Fruit fly (Drosophila melanogaster) whole organism, wandering third instar larva: ENCODE data around the gene hll.

ENCODE experiments used
- CG9705 ChIP-seq: fragments of 200-800 bp; sonication (Bioruptor generic); optimal IDR thresholded peaks from 2 replicates; lab custom pipeline; 2018; ENCODE audit warnings: missing biosample characterization, mild to moderate bottlenecking, missing genetic modification characterization
- HLH106 ChIP-seq: fragments of 200-800 bp; optimal IDR thresholded peaks from 3 replicates; lab custom pipeline; 2019; ENCODE audit warnings: missing biosample characterization, mild to moderate bottlenecking, missing genetic modification characterization, moderate library complexity
- Hnf4 ChIP-seq: fragments of 200-800 bp; sonication (Bioruptor generic); optimal IDR thresholded peaks from 2 replicates; lab custom pipeline; 2016; ENCODE audit warnings: missing biosample characterization, mild to moderate bottlenecking, missing genetic modification characterization
- Hr78 ChIP-seq: fragments of >200 bp; optimal IDR thresholded peaks from 2 replicates; lab custom pipeline; 2017; ENCODE audit warnings: missing biosample characterization, missing genetic modification characterization
- Mio ChIP-seq: sonication (Bioruptor generic); optimal IDR thresholded peaks from 2 replicates; lab custom pipeline; 2016; ENCODE audit warnings: missing biosample characterization, missing genetic modification characterization
- Myc ChIP-seq: fragments of >200 bp; optimal IDR thresholded peaks from 2 replicates; lab custom pipeline; 2017
- Sp1 ChIP-seq: fragments of 200-800 bp; sonication (Bioruptor generic); optimal IDR thresholded peaks from 3 replicates; lab custom pipeline; 2019; ENCODE audit warnings: missing biosample characterization, mild to moderate bottlenecking, missing genetic modification characterization, moderate library complexity
- brk ChIP-seq: fragments of 200-800 bp; sonication (Bioruptor generic); optimal IDR thresholded peaks from 2 replicates; lab custom pipeline; 2016; ENCODE audit warnings: missing biosample characterization, mild to moderate bottlenecking, missing genetic modification characterization
- dsf ChIP-seq: sonication (Bioruptor generic); optimal IDR thresholded peaks from 2 replicates; lab custom pipeline; 2016; ENCODE audit warnings: missing biosample characterization, missing genetic modification characterization, borderline replicate concordance
- foxo ChIP-seq, 2 experiments: fragments of 200-800 bp; sonication (Bioruptor generic); optimal IDR thresholded peaks; 2 replicates in 1 of 2; 3 replicates in 1 of 2; lab custom pipeline; 2016 to 2017; ENCODE audit warnings: missing biosample characterization in 2 of 2, missing genetic modification characterization in 2 of 2
- h ChIP-seq: fragments of 200-800 bp; sonication (Bioruptor generic); optimal IDR thresholded peaks from 3 replicates; lab custom pipeline; 2016; ENCODE audit warnings: missing biosample characterization, mild to moderate bottlenecking, missing genetic modification characterization
- lola ChIP-seq: fragments of >200 bp; optimal IDR thresholded peaks from 2 replicates; lab custom pipeline; 2017; ENCODE audit warnings: missing biosample characterization, missing genetic modification characterization
- pan ChIP-seq: fragments of >200 bp; optimal IDR thresholded peaks from 2 replicates; lab custom pipeline; 2017
- usp ChIP-seq: fragments of >200 bp; optimal IDR thresholded peaks from 2 replicates; lab custom pipeline; 2017; ENCODE audit warnings: missing biosample characterization, missing genetic modification characterization

DNA sequence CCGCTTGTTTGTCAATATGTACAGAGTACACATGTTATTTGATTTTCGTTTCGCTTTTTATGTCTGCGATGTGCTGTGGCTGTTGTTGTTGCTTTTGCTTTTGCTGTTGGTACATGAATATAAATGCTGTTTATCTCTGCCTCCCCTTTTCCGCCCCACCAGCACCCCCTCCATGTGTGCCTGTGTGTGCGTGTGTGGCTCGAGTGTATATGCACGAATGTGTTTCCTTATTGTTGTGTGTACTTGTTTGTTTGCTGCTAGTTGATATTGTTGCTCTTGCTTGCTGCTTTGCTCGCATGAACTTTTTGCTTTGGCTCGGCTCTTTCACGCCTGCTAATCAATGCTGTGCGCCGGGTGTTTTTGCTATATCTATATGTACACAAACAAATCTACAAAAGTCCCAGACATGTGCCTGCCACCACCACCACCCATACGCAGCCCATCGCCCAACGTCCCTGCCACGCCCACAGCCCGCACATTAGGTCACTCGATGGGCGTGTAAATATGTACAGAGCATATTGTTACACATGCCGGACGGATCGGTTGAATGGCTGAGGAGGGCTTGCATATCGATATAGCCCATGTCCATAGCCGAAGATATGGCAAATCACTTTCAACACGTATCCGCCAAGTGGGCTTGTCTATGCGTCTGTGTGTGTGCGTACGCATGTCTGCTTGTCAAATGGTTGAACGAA is 2.6 kb upstream of the hll start:
- TF ChIP-seq Hr78 (GFP tag; lab: Kevin White, UChicago) = no peak
- TF ChIP-seq Myc (lab: Kevin White, UChicago) = no peak
- peak; percentile 92 for TF ChIP-seq Sp1 (GFP tag; lab: Kevin White, UChicago)
- peak; percentile 94 for TF ChIP-seq h
- no peak for TF ChIP-seq pan (lab: Kevin White, UChicago)
- no peak for TF ChIP-seq usp (GFP tag; lab: Kevin White, UChicago)
- TF ChIP-seq lola (GFP tag; lab: Kevin White, UChicago) = no peak
- peak; percentile 79 for TF ChIP-seq brk
- peak; percentile 96 for TF ChIP-seq Hnf4 (GFP tag; lab: Kevin White, UChicago)
- TF ChIP-seq CG9705 = peak; percentile 94
- TF ChIP-seq HLH106 = peak; percentile 85
- TF ChIP-seq dsf (GFP tag; lab: Kevin White, UChicago) = peak; percentile 94
- peak; percentile 85 for TF ChIP-seq Mio (GFP tag; lab: Kevin White, UChicago)
- peak; percentile 68 to 92 for TF ChIP-seq foxo (GFP tag; optimal IDR thresholded peaks at IDR 0.05; lab: Kevin White, UChicago)
